Worm (Caenorhabditis elegans) whole organism, L2 larva: ENCODE data around the gene T02D1.8.

Experiments
- aly-2 ChIP-seq: fragments of 150-350 bp; optimal IDR thresholded peaks from 2 replicates; lab custom pipeline; 2014; ENCODE audit warnings: missing biosample characterization, missing genetic modification characterization
- ama-1 ChIP-seq: fragments of 150-350 bp; optimal IDR thresholded peaks from 2 replicates; lab custom pipeline; 2018; ENCODE audit warnings: inconsistent platforms
- fos-1 ChIP-seq: fragments of 150-350 bp; optimal IDR thresholded peaks from 2 replicates; lab custom pipeline; 2014; ENCODE audit warnings: missing biosample characterization, missing genetic modification characterization
- nhr-11 ChIP-seq: fragments of 150-350 bp; optimal IDR thresholded peaks from 2 replicates; lab custom pipeline; 2014; ENCODE audit warnings: missing biosample characterization, missing genetic modification characterization
- nhr-129 ChIP-seq: fragments of 150-350 bp; optimal IDR thresholded peaks from 2 replicates; lab custom pipeline; 2014; ENCODE audit warnings: missing biosample characterization, missing genetic modification characterization
- nhr-77 ChIP-seq: fragments of 150-350 bp; optimal IDR thresholded peaks from 2 replicates; lab custom pipeline; 2014; ENCODE audit warnings: missing biosample characterization, missing genetic modification characterization
- sem-4 ChIP-seq: fragments of 150-350 bp; optimal IDR thresholded peaks from 2 replicates; lab custom pipeline; 2014; ENCODE audit warnings: missing biosample characterization, missing genetic modification reagents, missing genetic modification characterization
- sma-3 ChIP-seq: sonication (generic microtip); optimal IDR thresholded peaks from 2 replicates; lab custom pipeline; 2016; ENCODE audit warnings: missing genetic modification reagents, missing genetic modification characterization, missing compliant biosample characterization
- ztf-11 ChIP-seq: sonication (generic microtip); optimal IDR thresholded peaks from 2 replicates; lab custom pipeline; 2017; ENCODE audit warnings: missing biosample characterization, missing genetic modification characterization
- ztf-4 ChIP-seq: fragments of 150-350 bp; optimal IDR thresholded peaks from 2 replicates; lab custom pipeline; 2014; ENCODE audit warnings: missing biosample characterization, missing genetic modification characterization

DNA sequence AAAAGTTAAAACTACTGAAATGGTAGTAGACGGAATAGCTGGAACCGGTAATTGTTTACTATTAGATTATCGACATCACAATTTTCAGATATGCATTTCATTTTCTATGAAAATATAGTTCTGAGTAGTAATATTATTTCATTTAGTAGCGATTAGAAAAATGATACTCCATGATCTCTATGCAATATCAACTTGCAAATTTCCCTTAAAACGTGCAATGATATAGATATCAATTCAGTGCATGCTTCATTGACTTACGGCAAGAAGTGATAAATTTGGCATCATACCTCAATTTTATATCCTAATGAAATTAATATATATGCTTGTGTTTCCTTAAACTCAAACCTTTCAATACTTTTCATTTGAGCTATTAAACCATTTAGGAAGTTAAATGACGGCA, 44.6 kb downstream of the T02D1.8 start, which contains the start of gene C49C3.21:
- TF ChIP-seq sem-4 (tag; lab: Kevin White, UChicago) (no peak), fos-1 (tag; lab: Kevin White, UChicago) (no peak), aly-2 (tag; lab: Kevin White, UChicago) (no peak), ama-1 (lab: Kevin White, UChicago) (no peak), nhr-129 (no peak), ztf-4 (tag; lab: Kevin White, UChicago) (no peak), nhr-77 (tag; lab: Kevin White, UChicago) (no peak), sma-3 (GFP tag; lab: Kevin White, UChicago) (no peak), nhr-11 (no peak), ztf-11 (tag; lab: Kevin White, UChicago) (no peak)
